Worm (Caenorhabditis elegans) whole organism, late embryonic: Measurements from ENCODE around the gene T04B2.8.

ENCODE experiments used
- C08G9.2 ChIP-seq: sonication (generic microtip); optimal IDR thresholded peaks from 2 replicates; lab custom pipeline; 2016; ENCODE audit warnings: mild to moderate bottlenecking, missing genetic modification characterization, moderate library complexity, missing compliant biosample characterization
- C38D4.7 ChIP-seq: fragments of 200-800 bp; sonication (Bioruptor generic); optimal IDR thresholded peaks from 2 replicates; lab custom pipeline; 2018; ENCODE audit warnings: mild to moderate bottlenecking, missing genetic modification characterization, moderate library complexity, missing compliant biosample characterization
- K02D7.2 ChIP-seq: sonication (generic microtip); optimal IDR thresholded peaks from 2 replicates; lab custom pipeline; 2017; ENCODE audit warnings: mild to moderate bottlenecking, missing genetic modification characterization, missing compliant biosample characterization
- Y22D7AL.16 ChIP-seq: sonication (generic microtip); optimal IDR thresholded peaks from 2 replicates; lab custom pipeline; 2016; ENCODE audit warnings: missing genetic modification characterization, missing compliant biosample characterization
- ama-1 ChIP-seq: fragments of 150-350 bp; optimal IDR thresholded peaks from 2 replicates; lab custom pipeline; 2014
- ceh-19 ChIP-seq: fragments of 200-800 bp; sonication (Bioruptor generic); optimal IDR thresholded peaks from 2 replicates; lab custom pipeline; 2018; ENCODE audit warnings: mild to moderate bottlenecking, missing genetic modification characterization, missing compliant biosample characterization
- ceh-2 ChIP-seq: sonication (generic microtip); optimal IDR thresholded peaks from 2 replicates; lab custom pipeline; 2016; ENCODE audit warnings: missing genotype, missing genetic modification characterization, missing compliant biosample characterization
- ceh-24 ChIP-seq: sonication (generic microtip); optimal IDR thresholded peaks from 2 replicates; lab custom pipeline; 2016; ENCODE audit warnings: mild to moderate bottlenecking, missing genetic modification characterization, missing compliant biosample characterization
- ceh-31 ChIP-seq: sonication (generic microtip); optimal IDR thresholded peaks from 2 replicates; lab custom pipeline; 2016; ENCODE audit warnings: missing genetic modification characterization, missing compliant biosample characterization
- ceh-45 ChIP-seq: fragments of 200-800 bp; sonication (Bioruptor generic); IDR thresholded peaks from 2 replicates; pipeline ENCODE4 v1.3.6; 2022; ENCODE audit warnings: missing genetic modification reagents, missing genetic modification characterization, missing compliant biosample characterization
- ceh-48 ChIP-seq: sonication (generic microtip); optimal IDR thresholded peaks from 2 replicates; lab custom pipeline; 2016; ENCODE audit warnings: missing genetic modification characterization, inconsistent platforms, missing compliant biosample characterization
- ceh-9 ChIP-seq: sonication (generic microtip); optimal IDR thresholded peaks from 2 replicates; lab custom pipeline; 2016; ENCODE audit warnings: mild to moderate bottlenecking, missing genetic modification characterization, inconsistent platforms, missing compliant biosample characterization
- dmd-4 ChIP-seq: sonication (generic microtip); optimal IDR thresholded peaks from 2 replicates; lab custom pipeline; 2016; ENCODE audit warnings: borderline replicate concordance, missing genetic modification characterization, missing compliant biosample characterization
- dve-1 ChIP-seq: sonication (generic microtip); optimal IDR thresholded peaks from 2 replicates; lab custom pipeline; 2017; ENCODE audit warnings: antibody characterized with exemption, mild to moderate bottlenecking, missing genetic modification characterization, missing compliant biosample characterization
- elt-2 ChIP-seq: sonication (generic microtip); optimal IDR thresholded peaks from 2 replicates; lab custom pipeline; 2016; ENCODE audit warnings: missing genetic modification reagents, missing genetic modification characterization, missing compliant biosample characterization
- elt-4 ChIP-seq: sonication (generic microtip); optimal IDR thresholded peaks from 2 replicates; lab custom pipeline; 2016; ENCODE audit warnings: missing genetic modification characterization, missing compliant biosample characterization
- ets-4 ChIP-seq: sonication (generic microtip); optimal IDR thresholded peaks from 2 replicates; lab custom pipeline; 2016; ENCODE audit warnings: missing genetic modification characterization, missing compliant biosample characterization
- eyg-1 ChIP-seq: sonication (generic microtip); optimal IDR thresholded peaks from 2 replicates; lab custom pipeline; 2016; ENCODE audit warnings: missing genotype, missing genetic modification characterization, missing compliant biosample characterization
- fax-1 ChIP-seq: sonication (generic microtip); optimal IDR thresholded peaks from 2 replicates; lab custom pipeline; 2016; ENCODE audit warnings: missing genotype, missing genetic modification characterization, missing compliant biosample characterization
- gmeb-2 ChIP-seq: sonication (generic microtip); optimal IDR thresholded peaks from 2 replicates; lab custom pipeline; 2016; ENCODE audit warnings: missing genetic modification characterization, inconsistent platforms, missing compliant biosample characterization
- lim-6 ChIP-seq: sonication (generic microtip); optimal IDR thresholded peaks from 2 replicates; lab custom pipeline; 2016; ENCODE audit warnings: missing genetic modification characterization, missing compliant biosample characterization
- lin-11 ChIP-seq: fragments of 200-800 bp; sonication (Bioruptor generic); optimal IDR thresholded peaks from 2 replicates; lab custom pipeline; 2018; ENCODE audit warnings: mild to moderate bottlenecking, missing genetic modification characterization, missing compliant biosample characterization
- pag-3 ChIP-seq: sonication (generic microtip); optimal IDR thresholded peaks from 2 replicates; lab custom pipeline; 2016; ENCODE audit warnings: missing compliant biosample characterization, missing genetic modification characterization, borderline replicate concordance
- pax-1 ChIP-seq: fragments of 150-350 bp; optimal IDR thresholded peaks from 2 replicates; lab custom pipeline; 2014; ENCODE audit warnings: missing biosample characterization, missing genetic modification characterization
- pha-4 ChIP-seq: fragments of 150-350 bp; optimal IDR thresholded peaks from 2 replicates; lab custom pipeline; 2018; ENCODE audit warnings: missing biosample characterization, missing genetic modification reagents, missing genetic modification characterization
- pros-1 ChIP-seq: fragments of 150-350 bp; optimal IDR thresholded peaks from 2 replicates; lab custom pipeline; 2014; ENCODE audit warnings: missing biosample characterization, missing genetic modification reagents, missing genetic modification characterization
- tbx-2 ChIP-seq: sonication (generic microtip); optimal IDR thresholded peaks from 2 replicates; lab custom pipeline; 2016; ENCODE audit warnings: missing genetic modification characterization, missing compliant biosample characterization
- tbx-7 ChIP-seq: sonication (generic microtip); optimal IDR thresholded peaks from 2 replicates; lab custom pipeline; 2016; ENCODE audit warnings: missing genotype, missing genetic modification characterization, missing compliant biosample characterization
- unc-3 ChIP-seq, 2 experiments: fragments of 200-800 bp in 1 of 2; sonication (Bioruptor generic) in 1 of 2; sonication (generic microtip) in 1 of 2; conservative IDR thresholded peaks in 1 of 2; optimal IDR thresholded peaks in 1 of 2; 2 replicates each; pipeline versions ENCODE4 v1.3.6 to Lab custom; 2016 to 2022; ENCODE audit warnings: missing compliant biosample characterization in 2 of 2, missing genetic modification characterization in 2 of 2, missing genetic modification reagents in 1 of 2
- unc-42 ChIP-seq: sonication (generic microtip); optimal IDR thresholded peaks from 2 replicates; lab custom pipeline; 2016; ENCODE audit warnings: missing genotype, missing genetic modification characterization, missing compliant biosample characterization
- unc-55 ChIP-seq: sonication (generic microtip); optimal IDR thresholded peaks from 2 replicates; lab custom pipeline; 2017; ENCODE audit warnings: missing biosample characterization, missing genetic modification reagents, missing genetic modification characterization
- unc-86 ChIP-seq: sonication (generic microtip); optimal IDR thresholded peaks from 2 replicates; lab custom pipeline; 2016; ENCODE audit warnings: missing genetic modification characterization, missing compliant biosample characterization
- zip-5 ChIP-seq: sonication (generic microtip); optimal IDR thresholded peaks from 2 replicates; lab custom pipeline; 2016; ENCODE audit warnings: missing genetic modification characterization, missing compliant biosample characterization

T04B2.8 gene

DNA sequence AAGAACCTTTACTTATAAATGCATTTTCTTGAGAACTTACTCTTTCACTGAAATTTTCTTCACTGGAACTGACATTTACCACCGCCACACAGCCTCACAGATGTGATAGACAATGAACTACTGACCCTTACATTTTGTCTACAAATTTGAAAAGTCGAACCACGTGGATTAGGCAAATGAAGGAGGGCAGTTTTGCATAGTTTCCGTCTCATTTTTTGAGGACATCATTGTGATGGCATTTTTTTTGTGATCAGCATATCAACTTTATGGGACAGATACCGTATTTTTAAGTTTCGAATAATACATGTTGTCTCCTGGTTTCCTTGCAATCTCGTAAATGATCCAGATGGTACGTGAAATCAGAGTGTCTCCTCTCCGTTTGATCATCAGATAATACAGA lies 21.5 kb upstream of the T04B2.8 start, which contains the start of gene W01B6.3:
TSS of gene W01B6.3 (minus strand) at position 101 of the 400 bp plus-strand sequence.
- TF ChIP-seq eyg-1 = no peak
- TF ChIP-seq elt-4 (tag; lab: Kevin White, UChicago) = no peak
- TF ChIP-seq ceh-45 (GFP tag; lab: Robert Waterston, UW) = no peak
- no peak for TF ChIP-seq unc-42
- TF ChIP-seq C08G9.2 (tag; lab: Kevin White, UChicago) = no peak
- TF ChIP-seq Y22D7AL.16 (tag; lab: Kevin White, UChicago) = no peak
- TF ChIP-seq ets-4 = no peak
- TF ChIP-seq lin-11 = no peak
- no peak for TF ChIP-seq pros-1

DNA sequence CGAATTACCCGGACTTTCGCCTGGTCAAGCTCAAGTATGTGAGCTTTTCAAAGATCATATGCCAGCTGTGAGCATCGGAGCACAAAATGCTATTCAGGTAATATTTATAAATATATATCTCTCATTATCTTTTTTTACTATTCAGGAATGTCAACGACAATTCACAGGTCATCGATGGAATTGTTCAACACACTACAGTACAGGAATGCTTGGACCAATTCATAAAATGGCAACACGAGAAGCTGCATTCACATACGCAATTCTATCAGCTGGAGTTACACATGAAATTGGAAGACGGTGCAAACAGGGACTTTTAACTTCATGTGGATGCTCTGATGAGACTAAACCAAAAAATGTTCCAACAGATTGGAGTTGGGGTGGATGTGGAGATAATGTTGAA lies 17.3 kb upstream of the T04B2.8 start:
- TF ChIP-seq K02D7.2 (tag; lab: Kevin White, UChicago) (no peak), lin-11 (no peak), gmeb-2 (tag; lab: Kevin White, UChicago) (no peak), C08G9.2 (tag; lab: Kevin White, UChicago) (no peak), pag-3 (no peak), eyg-1 (no peak), ama-1 (lab: Kevin White, UChicago) (no peak), tbx-7 (no peak), C38D4.7 (GFP tag; lab: Kevin White, UChicago) (no peak), dve-1 (tag; lab: Kevin White, UChicago) (no peak), unc-42 (no peak), unc-86 (tag; lab: Kevin White, UChicago) (no peak), unc-3 (GFP tag; conservative IDR thresholded peaks at IDR 0.05; lab: Robert Waterston, UW) (no peak), unc-3 (tag; optimal IDR thresholded peaks at IDR 0.05; lab: Kevin White, UChicago) (no peak), ceh-24 (tag; lab: Kevin White, UChicago) (no peak)

DNA sequence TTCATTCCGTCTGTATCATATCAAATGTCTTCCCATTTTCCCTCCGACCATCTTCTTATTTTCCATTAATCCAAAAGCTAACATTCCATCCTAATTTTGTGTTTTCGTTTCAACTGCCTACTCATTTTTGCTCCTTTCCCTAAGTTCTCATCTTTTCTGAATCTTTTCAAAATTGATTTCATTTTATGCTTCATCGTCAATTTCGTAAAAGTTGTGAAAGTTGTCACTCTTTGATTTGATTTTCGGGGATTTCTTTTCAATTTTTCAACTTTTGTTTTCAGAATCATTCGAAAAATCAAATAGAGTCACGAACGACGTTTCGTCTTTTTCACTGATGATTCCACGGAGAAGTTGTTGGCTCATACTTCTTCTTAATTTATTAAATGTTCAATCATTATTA lies 16.6 kb upstream of the T04B2.8 start, which contains the start of gene cwn-2:
TSS of gene cwn-2 (plus strand) at position 276 of the 400 bp plus-strand sequence.
- TF ChIP-seq unc-42 = peak; percentile 11
- TF ChIP-seq zip-5 = no peak
- no peak for TF ChIP-seq elt-2 (tag; lab: Kevin White, UChicago)

DNA sequence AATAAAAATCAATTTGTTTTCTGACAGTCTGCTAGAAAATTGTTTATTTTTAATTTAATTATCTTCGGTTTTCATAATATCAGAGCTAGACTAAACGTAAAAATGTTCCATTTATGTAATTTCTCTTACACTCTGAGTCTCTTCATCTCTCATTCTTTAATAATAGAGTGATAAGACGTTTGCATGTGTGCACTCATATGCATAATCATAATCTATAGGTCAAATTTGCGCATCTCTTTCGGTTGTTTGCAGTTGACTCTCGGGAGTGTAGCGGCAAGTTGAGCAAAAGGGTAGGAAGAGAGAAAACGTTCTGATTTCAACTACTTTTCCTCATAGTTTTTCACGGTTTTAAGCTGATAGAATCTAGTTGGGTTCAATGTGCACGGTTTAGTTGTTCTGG lies 15.5 kb upstream of the T04B2.8 start:
- TF ChIP-seq ceh-2 = no peak
- peak; percentile 38 for TF ChIP-seq pax-1 (tag; lab: Kevin White, UChicago)
- TF ChIP-seq elt-2 (tag; lab: Kevin White, UChicago) = peak; percentile 54
- TF ChIP-seq ceh-31 (tag; lab: Kevin White, UChicago) = no peak

DNA sequence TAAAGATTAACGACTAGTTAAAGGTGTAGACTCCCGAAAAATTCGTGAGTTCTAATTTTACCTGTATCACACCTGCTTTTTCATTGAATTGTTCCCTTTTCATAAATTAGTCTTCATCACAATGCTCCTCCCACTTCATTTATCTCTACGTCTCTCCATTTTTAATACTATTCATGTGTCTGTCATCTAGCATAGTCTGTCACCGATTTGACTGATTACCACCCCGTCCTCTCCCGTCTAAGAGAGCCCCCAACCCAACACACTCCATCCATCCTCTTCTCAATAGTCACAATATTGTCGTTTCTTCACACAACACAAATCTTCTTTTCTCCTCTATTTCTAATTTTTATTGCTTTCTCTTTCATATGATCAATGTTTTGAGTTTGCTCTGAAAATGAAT lies 14.2 kb upstream of the T04B2.8 start:
- no peak for TF ChIP-seq tbx-2 (tag; lab: Kevin White, UChicago)
- TF ChIP-seq unc-55 = peak; percentile 99
- TF ChIP-seq, all 69 proteins: peak for 1

DNA sequence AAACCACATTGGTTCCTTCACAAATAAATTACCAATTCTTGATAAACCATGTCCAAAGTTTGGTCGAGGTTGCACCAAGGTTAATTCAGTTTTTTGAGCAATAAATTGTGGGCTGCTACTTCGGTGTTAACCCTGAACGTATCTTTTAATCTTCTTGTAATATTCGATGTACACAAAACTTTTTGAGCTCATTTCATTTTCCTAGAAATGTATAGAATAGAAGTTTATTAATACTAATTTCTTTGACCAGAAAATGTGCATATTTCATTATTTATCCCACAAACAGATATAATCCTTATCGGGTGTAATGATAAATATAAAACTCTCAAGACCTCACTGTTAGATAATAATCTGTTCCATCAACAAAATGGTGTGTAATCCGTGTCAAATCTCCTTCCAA lies 13.0 kb upstream of the T04B2.8 start:
- no peak for TF ChIP-seq ceh-19
- TF ChIP-seq eyg-1 = no peak
- TF ChIP-seq ceh-31 (tag; lab: Kevin White, UChicago) = no peak
- TF ChIP-seq dmd-4 (tag; lab: Kevin White, UChicago) = no peak
- TF ChIP-seq elt-2 (tag; lab: Kevin White, UChicago) = no peak
- no peak for TF ChIP-seq ceh-9 (tag; lab: Kevin White, UChicago)
- no peak for TF ChIP-seq elt-4 (tag; lab: Kevin White, UChicago)
- TF ChIP-seq ceh-48 (tag; lab: Kevin White, UChicago) = no peak

DNA sequence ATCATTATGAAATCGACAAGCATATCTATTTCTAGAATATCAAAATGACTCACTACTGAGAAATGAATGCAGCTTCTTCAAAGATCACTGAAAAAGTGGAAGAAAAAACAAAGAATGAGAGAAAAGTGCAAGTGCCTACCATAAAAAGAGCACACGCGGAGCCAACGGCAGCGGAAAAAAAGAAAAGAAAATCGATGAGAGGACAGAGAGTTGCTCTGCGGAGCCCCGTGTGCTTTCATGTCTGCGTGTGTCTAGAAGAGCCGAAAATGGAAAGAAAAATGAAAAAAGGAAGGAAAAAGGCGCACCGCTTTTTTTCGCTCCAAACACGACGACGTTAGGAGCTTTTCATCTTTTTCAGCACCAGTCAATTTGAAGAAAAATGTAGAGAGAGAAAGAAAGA lies 11.7 kb upstream of the T04B2.8 start, which contains the start of gene ipla-7:
TSS of gene ipla-7 (minus strand) at position 122 of the 400 bp plus-strand sequence.
- no peak for TF ChIP-seq lim-6 (tag; lab: Kevin White, UChicago)
- peak; percentile 9 for TF ChIP-seq fax-1 (tag; lab: Kevin White, UChicago)
- TF ChIP-seq ceh-48 (tag; lab: Kevin White, UChicago) = peak; percentile 54
- TF ChIP-seq unc-42 = peak; percentile 37
- TF ChIP-seq pha-4 (tag; lab: Kevin White, UChicago) = no peak
